Fruit fly (Drosophila melanogaster): ENCODE results near the gene beta-Man.

beta-Man gene

DNA sequence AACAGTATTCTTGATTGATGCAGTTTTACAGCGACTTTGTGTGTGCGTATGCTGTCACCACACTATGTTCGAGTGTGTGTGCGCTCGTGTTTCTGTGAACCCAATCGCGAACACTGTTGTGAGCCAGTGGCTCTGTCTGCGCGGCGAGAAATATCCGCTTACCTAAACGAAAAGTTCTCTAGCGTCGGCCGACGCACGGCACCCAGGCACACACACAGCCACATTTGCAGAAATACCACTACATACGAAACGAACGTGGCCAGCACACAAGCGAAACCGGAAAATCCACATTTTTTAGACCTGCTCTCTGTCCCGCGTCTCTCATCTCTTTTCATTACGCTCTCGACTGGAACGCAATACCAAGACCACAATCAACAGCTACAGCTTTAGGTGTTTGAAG lies 22.0 kb upstream of the beta-Man start (continued):
- TF ChIP-seq Deaf1 (tag; optimal IDR thresholded peaks at IDR 0.05) (peak; percentile 57), Myb (GFP tag; optimal IDR thresholded peaks at IDR 0.05) (no peak), Ets65A (GFP tag) (no peak), jing (GFP tag; optimal IDR thresholded peaks at IDR 0.05) (no peak), eyg (GFP tag; optimal IDR thresholded peaks at IDR 0.05) (no peak), CG11723 (GFP tag; optimal IDR thresholded peaks at IDR 0.05) (peak; percentile 61), CG3065 (GFP tag; optimal IDR thresholded peaks at IDR 0.05) (no peak), CG10543 (GFP tag; optimal IDR thresholded peaks at IDR 0.05) (peak; percentile 11), kni (GFP tag; optimal IDR thresholded peaks at IDR 0.05) (peak; percentile 44), pb (GFP tag; optimal IDR thresholded peaks at IDR 0.05) (no peak), mld (GFP tag; IDR thresholded peaks at IDR 0.05; ENCODE audit: partially characterized antibody) (0 out of 3 replicates have a peak, but pooled peaks have one; percentile 15), CG1647 (GFP tag; optimal IDR thresholded peaks at IDR 0.05) (no peak), CG7357 (GFP tag; IDR thresholded peaks at IDR 0.05) (no peak), zen (tag; optimal IDR thresholded peaks at IDR 0.05) (no peak), Camta (GFP tag; optimal IDR thresholded peaks at IDR 0.05) (no peak), sob (GFP tag; IDR thresholded peaks at IDR 0.05) (0 out of 2 replicates have a peak, but pooled peaks have one; percentile 12), maf-S (GFP tag; optimal IDR thresholded peaks at IDR 0.05) (no peak), CG10565 (GFP tag; optimal IDR thresholded peaks at IDR 0.05) (no peak), CG7987 (GFP tag; optimal IDR thresholded peaks at IDR 0.05) (no peak), CG2678 (tag; optimal IDR thresholded peaks at IDR 0.05) (no peak), CG2116 (GFP tag; optimal IDR thresholded peaks at IDR 0.05) (no peak), yki (optimal IDR thresholded peaks at IDR 0.05) (peak; percentile 17), CG6813 (GFP tag; optimal IDR thresholded peaks at IDR 0.05) (no peak), Sin3A (optimal IDR thresholded peaks at IDR 0.05) (no peak), Bgb (GFP tag; IDR thresholded peaks at IDR 0.05; ENCODE audit: partially characterized antibody) (no peak), br (optimal IDR thresholded peaks at IDR 0.05) (no peak), Adf1 (GFP tag; IDR thresholded peaks at IDR 0.05) (no peak), CG4424 (GFP tag; optimal IDR thresholded peaks at IDR 0.05) (no peak), chinmo (GFP tag; IDR thresholded peaks at IDR 0.05; ENCODE audit: partially characterized antibody) (peak; percentile 90), HLHmδ (GFP tag; optimal IDR thresholded peaks at IDR 0.05) (peak; percentile 6), cg (GFP tag; optimal IDR thresholded peaks at IDR 0.05) (peak; percentile 83), scrt (GFP tag; optimal IDR thresholded peaks at IDR 0.05) (no peak), abd-A (tag; optimal IDR thresholded peaks at IDR 0.05) (no peak), grau (tag; optimal IDR thresholded peaks at IDR 0.05) (no peak), ro (GFP tag; IDR thresholded peaks at IDR 0.05) (no peak), NfI (GFP tag; optimal IDR thresholded peaks at IDR 0.05) (no peak), tgo (GFP tag; IDR thresholded peaks at IDR 0.05) (no peak), CG14014 (GFP tag; IDR thresholded peaks at IDR 0.05) (no peak), sug (tag; optimal IDR thresholded peaks at IDR 0.05) (no peak), B-H1 (GFP tag; IDR thresholded peaks at IDR 0.05) (no peak), cato (GFP tag; optimal IDR thresholded peaks at IDR 0.05; ENCODE audit: borderline replicate concordance) (no peak), Oaz (GFP tag; IDR thresholded peaks at IDR 0.05) (no peak), gem (tag; optimal IDR thresholded peaks at IDR 0.05) (no peak), shn (GFP tag; optimal IDR thresholded peaks at IDR 0.05) (no peak), Blimp-1 (GFP tag; optimal IDR thresholded peaks at IDR 0.05) (no peak), NFAT (GFP tag; IDR thresholded peaks at IDR 0.05) (no peak), CG2129 (GFP tag; IDR thresholded peaks at IDR 0.05; ENCODE audit: partially characterized antibody) (no peak), Ravus (GFP tag; IDR thresholded peaks at IDR 0.05) (no peak), psq (GFP tag; optimal IDR thresholded peaks at IDR 0.05) (no peak), fu2 (GFP tag; optimal IDR thresholded peaks at IDR 0.05) (no peak)
